Worm (Caenorhabditis elegans): ENCODE data around the gene srh-214.

DNA sequence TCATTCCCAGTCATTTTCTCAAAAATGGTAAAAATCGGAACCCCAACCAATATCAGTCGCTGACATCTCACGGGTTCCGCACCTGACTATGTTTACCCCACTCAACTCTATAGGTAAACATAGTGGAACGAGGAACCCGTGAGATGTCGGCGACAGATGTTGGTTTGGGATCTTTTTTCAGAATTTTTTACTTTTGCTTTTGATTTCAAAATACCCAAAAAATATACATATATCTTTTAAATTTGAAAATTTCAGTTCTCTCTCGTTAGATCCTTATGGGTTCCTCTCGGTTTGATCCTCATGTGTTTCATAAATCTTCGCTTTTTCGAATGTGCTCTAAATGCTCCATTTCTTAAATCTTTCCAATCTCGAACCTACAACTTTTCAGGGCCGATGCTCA is 44.1 kb upstream of the srh-214 start, which contains the start of gene srw-23:
- TF ChIP-seq lsy-2 (tag; optimal IDR thresholded peaks at IDR 0.05), result no peak
- no peak for TF ChIP-seq mdl-1 (tag; optimal IDR thresholded peaks at IDR 0.05)
- no peak for TF ChIP-seq pqm-1 (tag; optimal IDR thresholded peaks at IDR 0.05)
- no peak for TF ChIP-seq mdt-29 (GFP tag; IDR thresholded peaks at IDR 0.05)
- TF ChIP-seq egl-27 (tag; optimal IDR thresholded peaks at IDR 0.05), result no peak
- no peak for TF ChIP-seq unc-39 (tag; optimal IDR thresholded peaks at IDR 0.05)
- TF ChIP-seq unc-62 (GFP tag; optimal IDR thresholded peaks at IDR 0.05 in 1 of 2), result peak in 1 of 2 experiments; percentile 28
- no peak for TF ChIP-seq unc-62 (tag; optimal IDR thresholded peaks at IDR 0.05)
- no peak for TF ChIP-seq spr-1 (tag; optimal IDR thresholded peaks at IDR 0.05)
- no peak for TF ChIP-seq nhr-237 (tag; optimal IDR thresholded peaks at IDR 0.05)
- TF ChIP-seq nhr-28 (tag; optimal IDR thresholded peaks at IDR 0.05), result no peak

Measured in whole organism, L4 larva.